Worm (Caenorhabditis elegans) whole organism, late embryonic: ENCODE data around the gene nlp-29.

Source experiments
- F13H6.1 ChIP-seq: sonication (generic microtip); optimal IDR thresholded peaks from 2 replicates; lab custom pipeline; 2016; ENCODE audit warnings: missing genetic modification characterization, missing compliant biosample characterization
- K09A11.1 ChIP-seq: sonication (generic microtip); optimal IDR thresholded peaks from 2 replicates; lab custom pipeline; 2017; ENCODE audit warnings: antibody characterized with exemption, mild to moderate bottlenecking, missing genetic modification characterization, missing compliant biosample characterization; ENCODE audit not compliant: insufficient read depth
- Y22D7AL.16 ChIP-seq: sonication (generic microtip); optimal IDR thresholded peaks from 2 replicates; lab custom pipeline; 2016; ENCODE audit warnings: missing genetic modification characterization, missing compliant biosample characterization
- ama-1 ChIP-seq: fragments of 150-350 bp; optimal IDR thresholded peaks from 2 replicates; lab custom pipeline; 2014
- ceh-18 ChIP-seq: sonication (generic microtip); optimal IDR thresholded peaks from 2 replicates; lab custom pipeline; 2016; ENCODE audit warnings: missing genetic modification characterization, missing compliant biosample characterization
- ceh-2 ChIP-seq: sonication (generic microtip); optimal IDR thresholded peaks from 2 replicates; lab custom pipeline; 2016; ENCODE audit warnings: missing genotype, missing genetic modification characterization, missing compliant biosample characterization
- ceh-22 ChIP-seq: sonication (generic microtip); optimal IDR thresholded peaks from 2 replicates; lab custom pipeline; 2017; ENCODE audit warnings: missing biosample characterization, missing genetic modification characterization
- ceh-24 ChIP-seq: sonication (generic microtip); optimal IDR thresholded peaks from 2 replicates; lab custom pipeline; 2016; ENCODE audit warnings: mild to moderate bottlenecking, missing genetic modification characterization, missing compliant biosample characterization
- ceh-30 ChIP-seq: fragments of 150-350 bp; optimal IDR thresholded peaks from 2 replicates; lab custom pipeline; 2014; ENCODE audit warnings: missing biosample characterization, missing genetic modification characterization
- ceh-31 ChIP-seq: sonication (generic microtip); optimal IDR thresholded peaks from 2 replicates; lab custom pipeline; 2016; ENCODE audit warnings: missing genetic modification characterization, missing compliant biosample characterization
- ceh-45 ChIP-seq: fragments of 200-800 bp; sonication (Bioruptor generic); IDR thresholded peaks from 2 replicates; pipeline ENCODE4 v1.3.6; 2022; ENCODE audit warnings: missing genetic modification reagents, missing genetic modification characterization, missing compliant biosample characterization
- ceh-48 ChIP-seq: sonication (generic microtip); optimal IDR thresholded peaks from 2 replicates; lab custom pipeline; 2016; ENCODE audit warnings: missing genetic modification characterization, inconsistent platforms, missing compliant biosample characterization
- ceh-6 ChIP-seq: fragments of 200-800 bp; sonication (Bioruptor generic); optimal IDR thresholded peaks from 2 replicates; lab custom pipeline; 2018; ENCODE audit warnings: mild to moderate bottlenecking, missing genetic modification characterization, missing compliant biosample characterization
- che-1 ChIP-seq: sonication (generic microtip); optimal IDR thresholded peaks from 2 replicates; lab custom pipeline; 2016; ENCODE audit warnings: mild to moderate bottlenecking, missing genetic modification characterization, missing compliant biosample characterization
- dmd-4 ChIP-seq: sonication (generic microtip); optimal IDR thresholded peaks from 2 replicates; lab custom pipeline; 2016; ENCODE audit warnings: borderline replicate concordance, missing genetic modification characterization, missing compliant biosample characterization
- elt-2 ChIP-seq: sonication (generic microtip); optimal IDR thresholded peaks from 2 replicates; lab custom pipeline; 2016; ENCODE audit warnings: missing genetic modification reagents, missing genetic modification characterization, missing compliant biosample characterization
- ets-4 ChIP-seq: sonication (generic microtip); optimal IDR thresholded peaks from 2 replicates; lab custom pipeline; 2016; ENCODE audit warnings: missing genetic modification characterization, missing compliant biosample characterization
- eyg-1 ChIP-seq: sonication (generic microtip); optimal IDR thresholded peaks from 2 replicates; lab custom pipeline; 2016; ENCODE audit warnings: missing genotype, missing genetic modification characterization, missing compliant biosample characterization
- fax-1 ChIP-seq: sonication (generic microtip); optimal IDR thresholded peaks from 2 replicates; lab custom pipeline; 2016; ENCODE audit warnings: missing genotype, missing genetic modification characterization, missing compliant biosample characterization
- fkh-6 ChIP-seq: sonication (generic microtip); optimal IDR thresholded peaks from 2 replicates; lab custom pipeline; 2016; ENCODE audit warnings: missing genetic modification characterization, missing compliant biosample characterization
- gmeb-2 ChIP-seq: sonication (generic microtip); optimal IDR thresholded peaks from 2 replicates; lab custom pipeline; 2016; ENCODE audit warnings: missing genetic modification characterization, inconsistent platforms, missing compliant biosample characterization
- hlh-13 ChIP-seq: fragments of 200-800 bp; sonication (Bioruptor generic); optimal IDR thresholded peaks from 2 replicates; lab custom pipeline; 2018; ENCODE audit warnings: mild to moderate bottlenecking, missing genetic modification characterization, missing compliant biosample characterization
- hlh-30 ChIP-seq: sonication (generic microtip); optimal IDR thresholded peaks from 2 replicates; lab custom pipeline; 2017; ENCODE audit warnings: antibody characterized with exemption, missing genetic modification characterization, missing compliant biosample characterization; ENCODE audit not compliant: insufficient read depth
- lim-6 ChIP-seq: sonication (generic microtip); optimal IDR thresholded peaks from 2 replicates; lab custom pipeline; 2016; ENCODE audit warnings: missing genetic modification characterization, missing compliant biosample characterization
- mec-3 ChIP-seq: sonication (generic microtip); optimal IDR thresholded peaks from 2 replicates; lab custom pipeline; 2016; ENCODE audit warnings: borderline replicate concordance, missing genetic modification characterization, missing compliant biosample characterization
- nhr-232 ChIP-seq: sonication (generic microtip); optimal IDR thresholded peaks from 2 replicates; lab custom pipeline; 2016; ENCODE audit warnings: missing genetic modification characterization, missing compliant biosample characterization
- pat-9 ChIP-seq: fragments of 200-800 bp; sonication (Bioruptor generic); optimal IDR thresholded peaks from 2 replicates; lab custom pipeline; 2018; ENCODE audit warnings: mild to moderate bottlenecking, missing genetic modification characterization, moderate library complexity, missing compliant biosample characterization
- pha-2 ChIP-seq: sonication (generic microtip); optimal IDR thresholded peaks from 2 replicates; lab custom pipeline; 2017; ENCODE audit warnings: mild to moderate bottlenecking, missing genetic modification characterization, missing compliant biosample characterization
- pha-4 ChIP-seq: fragments of 150-350 bp; optimal IDR thresholded peaks from 2 replicates; lab custom pipeline; 2018; ENCODE audit warnings: missing biosample characterization, missing genetic modification reagents, missing genetic modification characterization
- ref-2 ChIP-seq: sonication (generic microtip); optimal IDR thresholded peaks from 2 replicates; lab custom pipeline; 2016; ENCODE audit warnings: missing genetic modification characterization, missing compliant biosample characterization
- rnt-1 ChIP-seq: sonication (generic microtip); optimal IDR thresholded peaks from 2 replicates; lab custom pipeline; 2016; ENCODE audit warnings: missing genetic modification characterization, missing compliant biosample characterization
- sdc-2 ChIP-seq: sonication (generic microtip); optimal IDR thresholded peaks from 2 replicates; lab custom pipeline; 2016; ENCODE audit warnings: missing genotype, missing genetic modification characterization, missing compliant biosample characterization
- sox-2 ChIP-seq: fragments of 200-800 bp; sonication (Bioruptor generic); IDR thresholded peaks from 2 replicates; pipeline ENCODE4 v1.3.6; 2022; ENCODE audit warnings: missing genetic modification reagents, missing genetic modification characterization, missing compliant biosample characterization
- sox-4 ChIP-seq: sonication (generic microtip); optimal IDR thresholded peaks from 2 replicates; lab custom pipeline; 2017; ENCODE audit warnings: mild to moderate bottlenecking, missing genetic modification characterization, inconsistent platforms, missing compliant biosample characterization
- tbx-7 ChIP-seq: sonication (generic microtip); optimal IDR thresholded peaks from 2 replicates; lab custom pipeline; 2016; ENCODE audit warnings: missing genotype, missing genetic modification characterization, missing compliant biosample characterization
- ttx-3 ChIP-seq: sonication (generic microtip); optimal IDR thresholded peaks from 2 replicates; lab custom pipeline; 2016; ENCODE audit warnings: missing genetic modification reagents, missing genetic modification characterization, missing compliant biosample characterization
- unc-3 ChIP-seq, 2 experiments: fragments of 200-800 bp in 1 of 2; sonication (Bioruptor generic) in 1 of 2; sonication (generic microtip) in 1 of 2; conservative IDR thresholded peaks in 1 of 2; optimal IDR thresholded peaks in 1 of 2; 2 replicates each; pipeline versions ENCODE4 v1.3.6 to Lab custom; 2016 to 2022; ENCODE audit warnings: missing compliant biosample characterization in 2 of 2, missing genetic modification characterization in 2 of 2, missing genetic modification reagents in 1 of 2
- unc-42 ChIP-seq: sonication (generic microtip); optimal IDR thresholded peaks from 2 replicates; lab custom pipeline; 2016; ENCODE audit warnings: missing genotype, missing genetic modification characterization, missing compliant biosample characterization
- unc-55 ChIP-seq: sonication (generic microtip); optimal IDR thresholded peaks from 2 replicates; lab custom pipeline; 2017; ENCODE audit warnings: missing biosample characterization, missing genetic modification reagents, missing genetic modification characterization
- unc-86 ChIP-seq: sonication (generic microtip); optimal IDR thresholded peaks from 2 replicates; lab custom pipeline; 2016; ENCODE audit warnings: missing genetic modification characterization, missing compliant biosample characterization
- zip-5 ChIP-seq: sonication (generic microtip); optimal IDR thresholded peaks from 2 replicates; lab custom pipeline; 2016; ENCODE audit warnings: missing genetic modification characterization, missing compliant biosample characterization

nlp-29 gene

ce11 chrV:3963715-3964114 lies 20.5 kb upstream of the nlp-29 start, which contains the start of gene cyp-34A7:
Gene cyp-34A7 (minus strand): TSS chrV:3963815.
- TF ChIP-seq ttx-3 (tag; lab: Kevin White, UChicago) (no peak), ceh-30 (tag; lab: Kevin White, UChicago) (no peak), pha-2 (tag; lab: Kevin White, UChicago) (no peak), ceh-18 (tag; lab: Kevin White, UChicago) (no peak), ets-4 (tag; lab: Kevin White, UChicago) (no peak), K09A11.1 (no peak), ref-2 (tag; lab: Kevin White, UChicago) (no peak), mec-3 (tag; lab: Kevin White, UChicago) (no peak), ceh-31 (tag; lab: Kevin White, UChicago) (no peak), ceh-48 (tag; lab: Kevin White, UChicago) (no peak), unc-86 (no peak), gmeb-2 (tag; lab: Kevin White, UChicago) (no peak), sox-2 (GFP tag; lab: Robert Waterston, UW) (no peak), ceh-22 (tag; lab: Kevin White, UChicago) (no peak), ceh-24 (no peak), dmd-4 (tag; lab: Kevin White, UChicago) (no peak), eyg-1 (no peak), sdc-2 (tag; lab: Kevin White, UChicago) (no peak), lim-6 (tag; lab: Kevin White, UChicago) (no peak)

- no peak for TF ChIP-seq sox-4
- no peak for TF ChIP-seq hlh-30 (tag; lab: Kevin White, UChicago)
- TF ChIP-seq sox-2 (GFP tag; lab: Robert Waterston, UW): no peak
- no peak for TF ChIP-seq unc-3 (GFP tag; conservative IDR thresholded peaks at IDR 0.05; lab: Robert Waterston, UW)
- TF ChIP-seq unc-3 (tag; optimal IDR thresholded peaks at IDR 0.05; lab: Kevin White, UChicago): no peak
- no peak for TF ChIP-seq Y22D7AL.16 (tag; lab: Kevin White, UChicago)
- TF ChIP-seq nhr-232: no peak
These were observed 16.5 kb upstream of the nlp-29 start, which contains the start of gene cyp-34A8 for ce11 chrV:3967762-3968161. Gene cyp-34A8 (minus strand): TSS chrV:3967823.

ce11 chrV:3968929-3969328 lies 15.3 kb upstream of the nlp-29 start:
- TF ChIP-seq sox-4: no peak
- no peak for TF ChIP-seq ceh-6 (GFP tag; lab: Kevin White, UChicago)
- TF ChIP-seq unc-55 (GFP tag; lab: Kevin White, UChicago): no peak
- no peak for TF ChIP-seq unc-42 (tag; lab: Kevin White, UChicago)
- no peak for TF ChIP-seq che-1 (tag; lab: Kevin White, UChicago)
- TF ChIP-seq ets-4 (tag; lab: Kevin White, UChicago): no peak
- TF ChIP-seq pha-4 (tag; lab: Kevin White, UChicago): no peak
- no peak for TF ChIP-seq ceh-31 (tag; lab: Kevin White, UChicago)
- TF ChIP-seq ama-1: no peak
- no peak for TF ChIP-seq fkh-6
- no peak for TF ChIP-seq fax-1
- TF ChIP-seq F13H6.1 (tag; lab: Kevin White, UChicago): no peak
- no peak for TF ChIP-seq gmeb-2 (tag; lab: Kevin White, UChicago)

ce11 chrV:3969664-3970063 lies 14.6 kb upstream of the nlp-29 start:
- TF ChIP-seq rnt-1: no peak
- no peak for TF ChIP-seq tbx-7 (tag; lab: Kevin White, UChicago)
- no peak for TF ChIP-seq hlh-13 (GFP tag; lab: Kevin White, UChicago)
- TF ChIP-seq zip-5 (tag; lab: Kevin White, UChicago): no peak
- TF ChIP-seq elt-2: no peak
- no peak for TF ChIP-seq pat-9 (tag; lab: Kevin White, UChicago)
- TF ChIP-seq ceh-2 (tag; lab: Kevin White, UChicago): no peak
- no peak for TF ChIP-seq ceh-45 (GFP tag; lab: Robert Waterston, UW)
